Fruit fly (Drosophila melanogaster): ENCODE results near the gene TyrRII.

TyrRII gene

dm6 chr3R:17795561-17796170 lies 59.3 kb downstream of the TyrRII start:
- TF ChIP-seq Sp1 (GFP tag; optimal IDR thresholded peaks at IDR 0.05) (no peak), foxo (GFP tag; optimal IDR thresholded peaks at IDR 0.05) (no peak)

All from whole organism, wandering third instar larva.